Worm (Caenorhabditis elegans): ENCODE results near the gene Y54E2A.9.
A peak's percentile ranks its signal among the peaks of the same experiment; 100 is the strongest.

The Y54E2A.9 gene

ce11 chrII:14785906-14786305 is at the start of gene Y54E2A.9:
Gene Y54E2A.9, minus strand, starts transcription at chrII:14786006.
- TF ChIP-seq ref-1 (GFP tag; conservative IDR thresholded peaks at IDR 0.05): no peak

- TF ChIP-seq ref-1 (GFP tag; conservative IDR thresholded peaks at IDR 0.05) (no peak), T22C8.4 (GFP tag; IDR thresholded peaks at IDR 0.05) (no peak), ztf-23 (GFP tag; IDR thresholded peaks at IDR 0.05) (no peak), klf-2 (GFP tag; conservative IDR thresholded peaks at IDR 0.05) (no peak), tab-1 (GFP tag; IDR thresholded peaks at IDR 0.05) (no peak), ztf-29 (GFP tag; IDR thresholded peaks at IDR 0.05) (no peak), med-1 (GFP tag; optimal IDR thresholded peaks at IDR 0.05; ENCODE audit: insufficient read depth) (no peak), flt-1 (GFP tag; IDR thresholded peaks at IDR 0.05) (no peak), cog-1 (tag; optimal IDR thresholded peaks at IDR 0.05) (no peak)
Measured at ce11 chrII:14832055-14832454, 46.2 kb upstream of the Y54E2A.9 start.

ce11 chrII:14825413-14825812 is 39.6 kb upstream of the Y54E2A.9 start:
- TF ChIP-seq klf-2 (GFP tag; conservative IDR thresholded peaks at IDR 0.05) (no peak), ref-1 (GFP tag; conservative IDR thresholded peaks at IDR 0.05) (no peak), T22C8.4 (GFP tag; IDR thresholded peaks at IDR 0.05) (no peak), med-1 (GFP tag; optimal IDR thresholded peaks at IDR 0.05; ENCODE audit: insufficient read depth) (no peak), ztf-23 (GFP tag; IDR thresholded peaks at IDR 0.05) (no peak), tab-1 (GFP tag; IDR thresholded peaks at IDR 0.05) (no peak), cog-1 (tag; optimal IDR thresholded peaks at IDR 0.05) (no peak), flt-1 (GFP tag; IDR thresholded peaks at IDR 0.05) (no peak), ztf-29 (GFP tag; IDR thresholded peaks at IDR 0.05) (no peak)

ce11 chrII:14822419-14822818 is 36.6 kb upstream of the Y54E2A.9 start:
- TF ChIP-seq cog-1 (tag; optimal IDR thresholded peaks at IDR 0.05) (peak; percentile 70), ztf-29 (GFP tag; IDR thresholded peaks at IDR 0.05) (no peak), med-1 (GFP tag; optimal IDR thresholded peaks at IDR 0.05; ENCODE audit: insufficient read depth) (no peak)

ce11 chrII:14820460-14820859 is 34.7 kb upstream of the Y54E2A.9 start:
- TF ChIP-seq ref-1 (GFP tag; conservative IDR thresholded peaks at IDR 0.05): no peak
- no peak for TF ChIP-seq cog-1 (tag; optimal IDR thresholded peaks at IDR 0.05)
- TF ChIP-seq med-1 (GFP tag; optimal IDR thresholded peaks at IDR 0.05; ENCODE audit: insufficient read depth): no peak
- no peak for TF ChIP-seq T22C8.4 (GFP tag; IDR thresholded peaks at IDR 0.05)
- TF ChIP-seq ztf-23 (GFP tag; IDR thresholded peaks at IDR 0.05): no peak
- TF ChIP-seq flt-1 (GFP tag; IDR thresholded peaks at IDR 0.05): no peak
- no peak for TF ChIP-seq klf-2 (GFP tag; conservative IDR thresholded peaks at IDR 0.05)
- TF ChIP-seq tab-1 (GFP tag; IDR thresholded peaks at IDR 0.05): no peak
- no peak for TF ChIP-seq ztf-29 (GFP tag; IDR thresholded peaks at IDR 0.05)

ce11 chrII:14819258-14819985 is 33.6 kb upstream of the Y54E2A.9 start:
- TF ChIP-seq klf-2 (GFP tag; conservative IDR thresholded peaks at IDR 0.05) (no peak), ztf-29 (GFP tag; IDR thresholded peaks at IDR 0.05) (peak; percentile 28; the same call in 1 of the 2 replicates), flt-1 (GFP tag; IDR thresholded peaks at IDR 0.05) (0 out of 2 replicates have a peak, but pooled peaks have one; percentile 36), T22C8.4 (GFP tag; IDR thresholded peaks at IDR 0.05) (no peak), ref-1 (GFP tag; conservative IDR thresholded peaks at IDR 0.05) (no peak), ztf-23 (GFP tag; IDR thresholded peaks at IDR 0.05) (no peak)

ce11 chrII:14818376-14818775 is 32.6 kb upstream of the Y54E2A.9 start, which contains the start of gene nhr-61:
Gene nhr-61, minus strand, starts transcription at chrII:14818543.
- TF ChIP-seq cog-1 (tag; optimal IDR thresholded peaks at IDR 0.05): no peak
- TF ChIP-seq flt-1 (GFP tag; IDR thresholded peaks at IDR 0.05): no peak
- no peak for TF ChIP-seq tab-1 (GFP tag; IDR thresholded peaks at IDR 0.05)
- TF ChIP-seq ztf-29 (GFP tag; IDR thresholded peaks at IDR 0.05): no peak
- TF ChIP-seq klf-2 (GFP tag; conservative IDR thresholded peaks at IDR 0.05): no peak

- TF ChIP-seq flt-1 (GFP tag; IDR thresholded peaks at IDR 0.05) (no peak), ztf-23 (GFP tag; IDR thresholded peaks at IDR 0.05) (no peak), klf-2 (GFP tag; conservative IDR thresholded peaks at IDR 0.05) (no peak), cog-1 (tag; optimal IDR thresholded peaks at IDR 0.05) (no peak), tab-1 (GFP tag; IDR thresholded peaks at IDR 0.05) (no peak), ref-1 (GFP tag; conservative IDR thresholded peaks at IDR 0.05) (no peak), med-1 (GFP tag; optimal IDR thresholded peaks at IDR 0.05; ENCODE audit: insufficient read depth) (no peak), T22C8.4 (GFP tag; IDR thresholded peaks at IDR 0.05) (no peak), ztf-29 (GFP tag; IDR thresholded peaks at IDR 0.05) (no peak)
Measured at ce11 chrII:14816086-14816485, 30.3 kb upstream of the Y54E2A.9 start.

ce11 chrII:14814894-14815568 is 29.2 kb upstream of the Y54E2A.9 start, which contains the start of gene W01D2.1:
Gene W01D2.1, plus strand, starts transcription at chrII:14815518.
- TF ChIP-seq tab-1 (GFP tag; IDR thresholded peaks at IDR 0.05) (no peak), klf-2 (GFP tag; conservative IDR thresholded peaks at IDR 0.05) (no peak), T22C8.4 (GFP tag; IDR thresholded peaks at IDR 0.05) (no peak), ztf-23 (GFP tag; IDR thresholded peaks at IDR 0.05) (no peak), ref-1 (GFP tag; conservative IDR thresholded peaks at IDR 0.05) (no peak), med-1 (GFP tag; optimal IDR thresholded peaks at IDR 0.05; ENCODE audit: insufficient read depth) (no peak), flt-1 (GFP tag; IDR thresholded peaks at IDR 0.05) (no peak), cog-1 (tag; optimal IDR thresholded peaks at IDR 0.05) (no peak), ztf-29 (GFP tag; IDR thresholded peaks at IDR 0.05) (no peak)

ce11 chrII:14813106-14813505 is 27.3 kb upstream of the Y54E2A.9 start:
- TF ChIP-seq ref-1 (GFP tag; conservative IDR thresholded peaks at IDR 0.05) (no peak), ztf-23 (GFP tag; IDR thresholded peaks at IDR 0.05) (no peak), med-1 (GFP tag; optimal IDR thresholded peaks at IDR 0.05; ENCODE audit: insufficient read depth) (no peak), tab-1 (GFP tag; IDR thresholded peaks at IDR 0.05) (no peak), klf-2 (GFP tag; conservative IDR thresholded peaks at IDR 0.05) (no peak), flt-1 (GFP tag; IDR thresholded peaks at IDR 0.05) (no peak), ztf-29 (GFP tag; IDR thresholded peaks at IDR 0.05) (no peak), T22C8.4 (GFP tag; IDR thresholded peaks at IDR 0.05) (no peak)

Data from whole organism, midembryonic.